Fruit fly (Drosophila melanogaster) whole organism, pupa: ENCODE data around the gene CG33310.

ENCODE experiments used
- CG10348 ChIP-seq: fragments of 200-800 bp; sonication (Bioruptor generic); IDR thresholded peaks from 2 replicates; pipeline ENCODE4 v1.3.6; 2022; ENCODE audit warnings: missing biosample characterization, missing genetic modification characterization
- CG12605 ChIP-seq: fragments of 200-800 bp; sonication (Bioruptor generic); IDR thresholded peaks from 2 replicates; pipeline ENCODE4 v1.3.6; 2022; ENCODE audit warnings: missing biosample characterization, missing genetic modification characterization
- CG14655 ChIP-seq: fragments of 200-800 bp; sonication (Bioruptor generic); optimal IDR thresholded peaks from 3 replicates; lab custom pipeline; 2017; ENCODE audit warnings: mild to moderate bottlenecking, missing biosample characterization, missing genetic modification reagents, missing genetic modification characterization
- CG15710 ChIP-seq: fragments of 200-800 bp; sonication (Bioruptor generic); optimal IDR thresholded peaks from 2 replicates; lab custom pipeline; 2018; ENCODE audit warnings: missing biosample characterization, mild to moderate bottlenecking, missing genetic modification characterization, moderate library complexity
- CG17806 ChIP-seq: fragments of 200-800 bp; sonication (Bioruptor generic); optimal IDR thresholded peaks from 2 replicates; lab custom pipeline; 2018; ENCODE audit warnings: missing biosample characterization, mild to moderate bottlenecking, missing genetic modification characterization, moderate library complexity
- CG34367 ChIP-seq: fragments of 200-800 bp; sonication (Bioruptor generic); optimal IDR thresholded peaks from 2 replicates; lab custom pipeline; 2018; ENCODE audit warnings: missing biosample characterization, mild to moderate bottlenecking, missing genetic modification characterization
- Ets98B ChIP-seq: fragments of 200-800 bp; sonication (Bioruptor generic); IDR thresholded peaks from 2 replicates; pipeline ENCODE4 v1.3.6; 2022; ENCODE audit warnings: missing biosample characterization, missing genetic modification characterization
- Pif1A ChIP-seq: fragments of 200-800 bp; sonication (Bioruptor generic); optimal IDR thresholded peaks from 3 replicates; lab custom pipeline; 2016; ENCODE audit warnings: missing biosample characterization, missing genetic modification characterization
- Pif1B ChIP-seq: fragments of 200-800 bp; sonication (Bioruptor generic); optimal IDR thresholded peaks from 3 replicates; lab custom pipeline; 2016; ENCODE audit warnings: missing biosample characterization, missing genetic modification characterization
- Snoo ChIP-seq: fragments of 200-800 bp; sonication (Bioruptor generic); optimal IDR thresholded peaks from 3 replicates; lab custom pipeline; 2017; ENCODE audit warnings: missing biosample characterization, mild to moderate bottlenecking, missing genetic modification characterization, inconsistent platforms
- fd96Ca ChIP-seq: fragments of 200-800 bp; sonication (Bioruptor generic); IDR thresholded peaks from 3 replicates; pipeline ENCODE4 v1.3.6; 2022; ENCODE audit warnings: missing biosample characterization, missing genetic modification characterization
- gl ChIP-seq: fragments of 200-800 bp; sonication (Bioruptor generic); optimal IDR thresholded peaks from 2 replicates; lab custom pipeline; 2018; ENCODE audit warnings: missing biosample characterization, mild to moderate bottlenecking, missing genetic modification characterization
- rn ChIP-seq: fragments of 200-800 bp; sonication (Bioruptor generic); IDR thresholded peaks from 2 replicates; pipeline ENCODE4 v1.3.6; 2022; ENCODE audit warnings: missing biosample characterization, missing genetic modification characterization

dm6 chr2L:15026582-15026981, at the start of gene CG33310:
- TF ChIP-seq CG15710 (tag; lab: Kevin White, UChicago), result no peak
- no peak for TF ChIP-seq CG14655 (GFP tag; lab: Kevin White, UChicago)
- no peak for TF ChIP-seq Pif1A (GFP tag; lab: Kevin White, UChicago)
- TF ChIP-seq Pif1B, result no peak
- TF ChIP-seq fd96Ca, result no peak
- no peak for TF ChIP-seq gl (tag; lab: Kevin White, UChicago)
- no peak for TF ChIP-seq CG34367 (tag; lab: Kevin White, UChicago)
- no peak for TF ChIP-seq CG12605 (GFP tag; lab: Robert Waterston, UW)
- no peak for TF ChIP-seq Ets98B (GFP tag; lab: Robert Waterston, UW)
- no peak for TF ChIP-seq Snoo (tag; lab: Kevin White, UChicago)
- TF ChIP-seq CG10348 (GFP tag; lab: Robert Waterston, UW), result no peak
- no peak for TF ChIP-seq CG17806 (tag; lab: Kevin White, UChicago)
- no peak for TF ChIP-seq rn (GFP tag; lab: Robert Waterston, UW)
